Worm (Caenorhabditis elegans) whole organism, L1 larva: ENCODE data around the gene dod-19.
A peak's percentile ranks its signal among the peaks of the same experiment; 100 is the strongest.

ENCODE experiments used
- Y116A8C.19 ChIP-seq: sonication (generic microtip); optimal IDR thresholded peaks from 2 replicates; lab custom pipeline; 2016; ENCODE audit warnings: missing compliant biosample characterization, missing genetic modification characterization, borderline replicate concordance
- ceh-63 ChIP-seq: fragments of 200-800 bp; sonication (Bioruptor generic); optimal IDR thresholded peaks from 2 replicates; lab custom pipeline; 2018; ENCODE audit warnings: mild to moderate bottlenecking, missing genetic modification characterization, missing compliant biosample characterization
- ceh-88 ChIP-seq: fragments of 200-800 bp; sonication (Bioruptor generic); IDR thresholded peaks from 2 replicates; pipeline ENCODE4 v1.3.6; 2022; ENCODE audit warnings: missing genetic modification characterization, missing compliant biosample characterization
- ceh-90 ChIP-seq: sonication (generic microtip); optimal IDR thresholded peaks from 2 replicates; lab custom pipeline; 2016; ENCODE audit warnings: missing genetic modification characterization, missing compliant biosample characterization
- dsc-1 ChIP-seq: sonication (generic microtip); optimal IDR thresholded peaks from 2 replicates; lab custom pipeline; 2016; ENCODE audit warnings: mild to moderate bottlenecking, missing genetic modification characterization, missing compliant biosample characterization
- efl-1 ChIP-seq, 4 experiments: fragments of 150-350 bp; optimal IDR thresholded peaks in 3 of 4; peaks in 1 of 4; 1 replicate in 1 of 4; 2 replicates in 3 of 4; lab custom pipeline; 2014; ENCODE audit warnings: missing biosample characterization in 2 of 4, missing genetic modification characterization in 2 of 4, missing genetic modification reagents in 2 of 4
- egl-13 ChIP-seq: sonication (generic microtip); optimal IDR thresholded peaks from 2 replicates; lab custom pipeline; 2016; ENCODE audit warnings: missing genotype, missing genetic modification reagents, missing genetic modification characterization, missing compliant biosample characterization
- elt-2 ChIP-seq: sonication (generic microtip); optimal IDR thresholded peaks from 2 replicates; lab custom pipeline; 2016; ENCODE audit warnings: missing genetic modification characterization, mild to moderate bottlenecking, inconsistent platforms, missing compliant biosample characterization, missing genetic modification reagents
- ets-5 ChIP-seq: fragments of 200-800 bp; sonication (Bioruptor generic); IDR thresholded peaks from 2 replicates; pipeline ENCODE4 v1.3.6; 2022; ENCODE audit warnings: missing genetic modification characterization, missing compliant biosample characterization
- fkh-4 ChIP-seq: sonication (generic microtip); optimal IDR thresholded peaks from 2 replicates; lab custom pipeline; 2016; ENCODE audit warnings: missing compliant biosample characterization, missing genetic modification characterization, borderline replicate concordance
- fkh-8 ChIP-seq: sonication (generic microtip); optimal IDR thresholded peaks from 2 replicates; lab custom pipeline; 2016; ENCODE audit warnings: mild to moderate bottlenecking, missing genetic modification characterization, missing compliant biosample characterization
- fos-1 ChIP-seq: fragments of 150-350 bp; optimal IDR thresholded peaks from 2 replicates; lab custom pipeline; 2014; ENCODE audit warnings: missing biosample characterization, missing genetic modification characterization
- hlh-17 ChIP-seq: fragments of 200-800 bp; sonication (Bioruptor generic); optimal IDR thresholded peaks from 2 replicates; lab custom pipeline; 2018; ENCODE audit warnings: missing genetic modification characterization, mild to moderate bottlenecking, missing compliant biosample characterization, moderate library complexity, borderline replicate concordance
- hpl-2 ChIP-seq: fragments of 150-350 bp; optimal IDR thresholded peaks from 2 replicates; lab custom pipeline; 2014; ENCODE audit warnings: missing biosample characterization, missing genetic modification reagents, missing genetic modification characterization
- irx-1 ChIP-seq: sonication (generic microtip); optimal IDR thresholded peaks from 2 replicates; lab custom pipeline; 2016; ENCODE audit warnings: missing genetic modification characterization, missing compliant biosample characterization
- lin-13 ChIP-seq: fragments of 150-350 bp; optimal IDR thresholded peaks from 2 replicates; lab custom pipeline; 2014; ENCODE audit warnings: missing biosample characterization, missing genetic modification reagents, missing genetic modification characterization
- mep-1 ChIP-seq: fragments of 150-350 bp; optimal IDR thresholded peaks from 2 replicates; lab custom pipeline; 2014; ENCODE audit warnings: missing biosample characterization, missing genetic modification characterization
- nhr-11 ChIP-seq: fragments of 150-350 bp; optimal IDR thresholded peaks from 2 replicates; lab custom pipeline; 2014; ENCODE audit warnings: missing biosample characterization, missing genetic modification characterization
- nhr-19 ChIP-seq: fragments of 200-800 bp; sonication (Bioruptor generic); conservative IDR thresholded peaks from 2 replicates; pipeline ENCODE4 v1.3.6; 2022; ENCODE audit warnings: missing genetic modification characterization, missing compliant biosample characterization
- nhr-20 ChIP-seq: sonication (generic microtip); optimal IDR thresholded peaks from 2 replicates; lab custom pipeline; 2016; ENCODE audit warnings: mild to moderate bottlenecking, missing genetic modification characterization, missing compliant biosample characterization
- nhr-237 ChIP-seq: fragments of 150-350 bp; optimal IDR thresholded peaks from 2 replicates; lab custom pipeline; 2014; ENCODE audit warnings: missing biosample characterization, missing genetic modification characterization
- nhr-47 ChIP-seq: sonication (generic microtip); optimal IDR thresholded peaks from 2 replicates; lab custom pipeline; 2016; ENCODE audit warnings: mild to moderate bottlenecking, missing genetic modification characterization, moderate library complexity, missing compliant biosample characterization
- nhr-76 ChIP-seq: sonication (generic microtip); optimal IDR thresholded peaks from 2 replicates; lab custom pipeline; 2017; ENCODE audit warnings: missing biosample characterization, missing genetic modification characterization
- nhr-85 ChIP-seq: sonication (generic microtip); peaks from one replicate; lab custom pipeline; 2016; ENCODE audit warnings: missing genetic modification characterization, inconsistent platforms, missing compliant biosample characterization
- pax-3 ChIP-seq: fragments of 200-800 bp; sonication (Bioruptor generic); optimal IDR thresholded peaks from 2 replicates; lab custom pipeline; 2018; ENCODE audit warnings: mild to moderate bottlenecking, missing genetic modification characterization, moderate library complexity, missing compliant biosample characterization
- pqm-1 ChIP-seq: sonication (generic microtip); optimal IDR thresholded peaks from 3 replicates; lab custom pipeline; 2017; ENCODE audit warnings: missing biosample characterization, missing genetic modification characterization
- rnt-1 ChIP-seq: sonication (generic microtip); optimal IDR thresholded peaks from 2 replicates; lab custom pipeline; 2016; ENCODE audit warnings: mild to moderate bottlenecking, missing genetic modification characterization, moderate library complexity, missing compliant biosample characterization
- snpc-4 ChIP-seq: fragments of 150-350 bp; optimal IDR thresholded peaks from 2 replicates; lab custom pipeline; 2014; ENCODE audit warnings: missing biosample characterization, missing genetic modification characterization
- sptf-1 ChIP-seq: fragments of 150-350 bp; optimal IDR thresholded peaks from 2 replicates; lab custom pipeline; 2014; ENCODE audit warnings: missing biosample characterization, missing genetic modification characterization
- swsn-7 ChIP-seq: sonication (generic microtip); optimal IDR thresholded peaks from 2 replicates; lab custom pipeline; 2016; ENCODE audit warnings: missing genetic modification characterization, missing compliant biosample characterization
- tlp-1 ChIP-seq: fragments of 150-350 bp; optimal IDR thresholded peaks from 2 replicates; lab custom pipeline; 2014; ENCODE audit warnings: missing biosample characterization, missing genetic modification characterization
- unc-130 ChIP-seq: fragments of 150-350 bp; optimal IDR thresholded peaks from 2 replicates; lab custom pipeline; 2017; ENCODE audit warnings: missing biosample characterization, missing genetic modification characterization, inconsistent platforms
- unc-62 ChIP-seq: fragments of 150-350 bp; optimal IDR thresholded peaks from 2 replicates; lab custom pipeline; 2014; ENCODE audit warnings: missing biosample characterization, missing genetic modification reagents, missing genetic modification characterization
- xbp-1 ChIP-seq: sonication (generic microtip); optimal IDR thresholded peaks from 2 replicates; lab custom pipeline; 2016; ENCODE audit warnings: missing genetic modification characterization, missing compliant biosample characterization
- ztf-11 ChIP-seq, 2 experiments: sonication (generic microtip); optimal IDR thresholded peaks; 2 replicates each; lab custom pipeline; 2016 to 2017; ENCODE audit warnings: missing genetic modification characterization in 2 of 2, missing biosample characterization in 1 of 2, missing compliant biosample characterization in 1 of 2
- ztf-4 ChIP-seq: fragments of 150-350 bp; optimal IDR thresholded peaks from 2 replicates; lab custom pipeline; 2014; ENCODE audit warnings: missing biosample characterization, missing genetic modification characterization

dod-19 gene

ce11 chrV:417656-418353 lies 3.2 kb upstream of the dod-19 start, which contains the start of gene irg-8:
Gene irg-8 (minus strand): TSS chrV:417706.
- TF ChIP-seq nhr-20 (no peak), irx-1 (tag; lab: Kevin White, UChicago) (no peak), fos-1 (tag; lab: Kevin White, UChicago) (no peak), unc-62 (GFP tag; lab: Kevin White, UChicago) (no peak), elt-2 (tag; lab: Kevin White, UChicago) (peak; percentile 44)

ce11 chrV:415072-415471 lies 513 bp upstream of the dod-19 start:
- TF ChIP-seq nhr-19 (GFP tag; lab: Robert Waterston, UW), result no peak
- no peak for TF ChIP-seq snpc-4 (tag; lab: Kevin White, UChicago)
- no peak for TF ChIP-seq nhr-237
- TF ChIP-seq fkh-4 (tag; lab: Kevin White, UChicago), result no peak
- TF ChIP-seq irx-1 (tag; lab: Kevin White, UChicago), result no peak
- TF ChIP-seq nhr-85 (tag; lab: Kevin White, UChicago), result no peak
- TF ChIP-seq unc-62 (GFP tag; lab: Kevin White, UChicago), result no peak
- TF ChIP-seq ceh-90 (tag; lab: Kevin White, UChicago), result no peak
- no peak for TF ChIP-seq ceh-63
- TF ChIP-seq hlh-17, result no peak
- TF ChIP-seq pqm-1 (tag; lab: Kevin White, UChicago), result no peak
- TF ChIP-seq egl-13 (tag; lab: Kevin White, UChicago), result no peak
- no peak for TF ChIP-seq lin-13 (GFP tag; lab: Kevin White, UChicago)
- TF ChIP-seq sptf-1, result no peak
- TF ChIP-seq xbp-1 (tag; lab: Kevin White, UChicago), result no peak
- no peak for TF ChIP-seq rnt-1 (tag; lab: Kevin White, UChicago)
- TF ChIP-seq efl-1 (optimal IDR thresholded peaks at IDR 0.05; lab: Kevin White, UChicago), result no peak
- TF ChIP-seq efl-1 (GFP tag; optimal IDR thresholded peaks at IDR 0.05 in 1 of 2; lab: Kevin White, UChicago), result peak in 1 of 2 experiments; percentile 75
- TF ChIP-seq tlp-1, result peak; percentile 41
- TF ChIP-seq unc-130 (tag; lab: Kevin White, UChicago), result no peak
- no peak for TF ChIP-seq Y116A8C.19 (tag; lab: Kevin White, UChicago)
- peak; percentile 37 for TF ChIP-seq elt-2 (tag; lab: Kevin White, UChicago)
- TF ChIP-seq mep-1 (tag; lab: Kevin White, UChicago), result no peak

- TF ChIP-seq ztf-4 (no peak), hpl-2 (GFP tag; lab: Kevin White, UChicago) (no peak), ets-5 (GFP tag; lab: Robert Waterston, UW) (no peak), nhr-11 (no peak), dsc-1 (no peak), ztf-11 (tag; optimal IDR thresholded peaks at IDR 0.05; lab: Kevin White, UChicago) (no peak), Y116A8C.19 (tag; lab: Kevin White, UChicago) (no peak), ceh-88 (GFP tag; lab: Robert Waterston, UW) (no peak)
These were observed 1.7 kb downstream of the dod-19 start for ce11 chrV:412820-413219.

ce11 chrV:404210-404669 lies 10.3 kb downstream of the dod-19 start, which contains the start of gene nhr-252:
Gene nhr-252 (plus strand): TSS chrV:404619.
- TF ChIP-seq nhr-76, result no peak
- peak; percentile 70 for TF ChIP-seq nhr-47 (tag; lab: Kevin White, UChicago)
- peak; percentile 63 for TF ChIP-seq nhr-20
- peak; percentile 90 for TF ChIP-seq fkh-8 (tag; lab: Kevin White, UChicago)
- TF ChIP-seq swsn-7 (tag; lab: Kevin White, UChicago), result peak; percentile 13
- TF ChIP-seq efl-1 (optimal IDR thresholded peaks at IDR 0.05; lab: Kevin White, UChicago), result no peak
- peak in 1 of 2 experiments; percentile 83 for TF ChIP-seq efl-1 (GFP tag; optimal IDR thresholded peaks at IDR 0.05 in 1 of 2; lab: Kevin White, UChicago)
- TF ChIP-seq dsc-1, result peak; percentile 80
- no peak for TF ChIP-seq irx-1 (tag; lab: Kevin White, UChicago)
- peak; percentile 69 for TF ChIP-seq pax-3 (tag; lab: Kevin White, UChicago)
